Worm (Caenorhabditis elegans) whole organism, young adult: ENCODE measurements around the gene C32D5.8.

ENCODE experiments used
- B0019.2 ChIP-seq: fragments of 200-800 bp; sonication (Bioruptor generic); conservative IDR thresholded peaks from 2 replicates; pipeline ENCODE4 v1.3.6; 2022; ENCODE audit warnings: missing genetic modification reagents, missing genetic modification characterization, missing compliant biosample characterization
- B0035.1 ChIP-seq: sonication (generic microtip); optimal IDR thresholded peaks from 2 replicates; lab custom pipeline; 2016; ENCODE audit warnings: missing genetic modification characterization, mild to moderate bottlenecking, missing compliant biosample characterization, missing genotype, missing genetic modification reagents
- B0261.1 ChIP-seq: sonication (generic microtip); optimal IDR thresholded peaks from 2 replicates; lab custom pipeline; 2016; ENCODE audit warnings: mild to moderate bottlenecking, missing genetic modification characterization, moderate library complexity, missing compliant biosample characterization
- C17E4.6 ChIP-seq: fragments of 200-800 bp; sonication (Bioruptor generic); IDR thresholded peaks from 2 replicates; pipeline ENCODE4 v1.3.6; 2022; ENCODE audit warnings: missing genetic modification reagents, missing genetic modification characterization, missing compliant biosample characterization
- F10E7.11 ChIP-seq: sonication (generic microtip); optimal IDR thresholded peaks from 2 replicates; lab custom pipeline; 2017; ENCODE audit warnings: mild to moderate bottlenecking, missing genetic modification characterization, moderate library complexity, missing compliant biosample characterization
- F23B12.7 ChIP-seq: sonication (generic microtip); optimal IDR thresholded peaks from 2 replicates; lab custom pipeline; 2017; ENCODE audit warnings: missing genetic modification characterization, mild to moderate bottlenecking, missing compliant biosample characterization, antibody characterized with exemption, moderate library complexity; ENCODE audit not compliant: insufficient read depth
- F33H1.4 ChIP-seq: fragments of 200-800 bp; sonication (Bioruptor generic); IDR thresholded peaks from 2 replicates; pipeline ENCODE4 v1.3.6; 2022; ENCODE audit warnings: missing genetic modification reagents, missing genetic modification characterization, missing compliant biosample characterization
- F39B2.1 ChIP-seq: fragments of 200-800 bp; sonication (Bioruptor generic); IDR thresholded peaks from 2 replicates; pipeline ENCODE4 v1.3.6; 2022; ENCODE audit warnings: missing genetic modification reagents, missing genetic modification characterization, missing compliant biosample characterization
- F57A8.1 ChIP-seq: fragments of 200-800 bp; sonication (Bioruptor generic); optimal IDR thresholded peaks from 2 replicates; lab custom pipeline; 2018; ENCODE audit warnings: mild to moderate bottlenecking, missing genetic modification characterization, moderate library complexity, missing compliant biosample characterization
- T07F8.4 ChIP-seq: sonication (generic microtip); optimal IDR thresholded peaks from 2 replicates; lab custom pipeline; 2016; ENCODE audit warnings: mild to moderate bottlenecking, missing genetic modification characterization, moderate library complexity, missing compliant biosample characterization
- T26A5.8 ChIP-seq: sonication (generic microtip); optimal IDR thresholded peaks from 2 replicates; lab custom pipeline; 2016; ENCODE audit warnings: missing genetic modification characterization, missing compliant biosample characterization
- Y53F4B.3 ChIP-seq: fragments of 200-800 bp; sonication (Bioruptor generic); IDR thresholded peaks from 2 replicates; pipeline ENCODE4 v1.3.6; 2022; ENCODE audit warnings: missing genetic modification reagents, missing genetic modification characterization, missing compliant biosample characterization
- Y67H2A.10 ChIP-seq: fragments of 200-800 bp; sonication (Bioruptor generic); conservative IDR thresholded peaks from 2 replicates; pipeline ENCODE4 v1.3.6; 2022; ENCODE audit warnings: missing genetic modification reagents, missing genetic modification characterization, missing compliant biosample characterization
- ZK185.1 ChIP-seq: sonication (generic microtip); optimal IDR thresholded peaks from 2 replicates; lab custom pipeline; 2016; ENCODE audit warnings: mild to moderate bottlenecking, missing genetic modification characterization, missing compliant biosample characterization; ENCODE audit not compliant: poor library complexity, severe bottlenecking
- athp-1 ChIP-seq: sonication (generic microtip); optimal IDR thresholded peaks from 2 replicates; lab custom pipeline; 2017; ENCODE audit warnings: mild to moderate bottlenecking, missing genetic modification characterization, missing compliant biosample characterization
- attf-5 ChIP-seq: fragments of 200-800 bp; sonication (Bioruptor generic); optimal IDR thresholded peaks from 2 replicates; lab custom pipeline; 2018; ENCODE audit warnings: mild to moderate bottlenecking, missing genetic modification characterization, missing compliant biosample characterization
- bed-2 ChIP-seq: fragments of 200-800 bp; sonication (Bioruptor generic); IDR thresholded peaks from 2 replicates; pipeline ENCODE4 v1.3.6; 2022; ENCODE audit warnings: missing genetic modification reagents, missing genetic modification characterization, missing compliant biosample characterization
- cebp-1 ChIP-seq, 2 experiments: fragments of 200-800 bp in 1 of 2; sonication (Bioruptor generic) in 1 of 2; sonication (generic microtip) in 1 of 2; IDR thresholded peaks in 1 of 2; optimal IDR thresholded peaks in 1 of 2; 2 replicates each; pipeline versions ENCODE4 v1.3.6 to Lab custom; 2017 to 2022; ENCODE audit warnings: missing compliant biosample characterization in 2 of 2, missing genetic modification characterization in 2 of 2, mild to moderate bottlenecking in 1 of 2, missing genetic modification reagents in 1 of 2, moderate library complexity in 1 of 2
- ceh-100 ChIP-seq: fragments of 200-800 bp; sonication (Bioruptor generic); IDR thresholded peaks from 2 replicates; pipeline ENCODE4 v1.3.6; 2022; ENCODE audit warnings: missing genetic modification reagents, missing genetic modification characterization, missing compliant biosample characterization
- ceh-40 ChIP-seq: fragments of 200-800 bp; sonication (Bioruptor generic); IDR thresholded peaks from 2 replicates; pipeline ENCODE4 v1.3.6; 2022; ENCODE audit warnings: missing genetic modification characterization, missing compliant biosample characterization
- ceh-91 ChIP-seq: fragments of 200-800 bp; sonication (Bioruptor generic); IDR thresholded peaks from 2 replicates; pipeline ENCODE4 v1.3.6; 2022; ENCODE audit warnings: missing genetic modification reagents, missing genetic modification characterization, missing compliant biosample characterization
- chd-7 ChIP-seq: sonication (generic microtip); optimal IDR thresholded peaks from 2 replicates; lab custom pipeline; 2016; ENCODE audit warnings: mild to moderate bottlenecking, missing genetic modification characterization, moderate library complexity, missing compliant biosample characterization
- die-1 ChIP-seq: sonication (generic microtip); optimal IDR thresholded peaks from 2 replicates; lab custom pipeline; 2016; ENCODE audit warnings: missing genotype, mild to moderate bottlenecking, missing genetic modification characterization, missing compliant biosample characterization
- dox-1 ChIP-seq: fragments of 200-800 bp; sonication (Bioruptor generic); IDR thresholded peaks from 2 replicates; pipeline ENCODE4 v1.3.6; 2022; ENCODE audit warnings: missing genetic modification reagents, missing genetic modification characterization, missing compliant biosample characterization
- dpff-1 ChIP-seq: sonication (generic microtip); optimal IDR thresholded peaks from 2 replicates; lab custom pipeline; 2017; ENCODE audit warnings: mild to moderate bottlenecking, missing genetic modification characterization, missing compliant biosample characterization
- efl-1 ChIP-seq: fragments of 150-350 bp; optimal IDR thresholded peaks from 2 replicates; lab custom pipeline; 2014; ENCODE audit warnings: missing biosample characterization, missing genetic modification reagents, missing genetic modification characterization
- ets-4 ChIP-seq: fragments of 200-800 bp; sonication (Bioruptor generic); optimal IDR thresholded peaks from 2 replicates; lab custom pipeline; 2018; ENCODE audit warnings: mild to moderate bottlenecking, missing genetic modification characterization, missing compliant biosample characterization
- fkh-3 ChIP-seq: sonication (generic microtip); optimal IDR thresholded peaks from 2 replicates; lab custom pipeline; 2016; ENCODE audit warnings: mild to moderate bottlenecking, missing genetic modification characterization, missing compliant biosample characterization
- him-1 ChIP-seq: sonication (generic microtip); optimal IDR thresholded peaks from 2 replicates; lab custom pipeline; 2016; ENCODE audit warnings: missing genotype, missing genetic modification reagents, missing genetic modification characterization, missing compliant biosample characterization
- hrde-1 ChIP-seq: sonication (generic microtip); optimal IDR thresholded peaks from 2 replicates; lab custom pipeline; 2016; ENCODE audit warnings: missing genetic modification characterization, mild to moderate bottlenecking, missing compliant biosample characterization, moderate library complexity, missing genotype, missing genetic modification reagents, borderline replicate concordance
- lin-26 ChIP-seq: fragments of 200-800 bp; sonication (Bioruptor generic); IDR thresholded peaks from 2 replicates; pipeline ENCODE4 v1.3.6; 2022; ENCODE audit warnings: missing genetic modification reagents, missing genetic modification characterization, missing compliant biosample characterization
- lin-35 ChIP-seq, 3 experiments: fragments of 150-350 bp in 2 of 3; sonication (generic microtip) in 1 of 3; optimal IDR thresholded peaks; 2 replicates each; lab custom pipeline; 2014 to 2018; ENCODE audit warnings: missing biosample characterization in 3 of 3, missing genetic modification characterization in 3 of 3, missing genetic modification reagents in 3 of 3
- lin-40 ChIP-seq: sonication (generic microtip); optimal IDR thresholded peaks from 2 replicates; lab custom pipeline; 2016; ENCODE audit warnings: missing genetic modification characterization, mild to moderate bottlenecking, missing compliant biosample characterization, missing genotype, missing genetic modification reagents
- lin-54 ChIP-seq: fragments of 200-800 bp; sonication (Bioruptor generic); optimal IDR thresholded peaks from 2 replicates; lab custom pipeline; 2018; ENCODE audit warnings: mild to moderate bottlenecking, missing genetic modification characterization, missing compliant biosample characterization
- lsy-27 ChIP-seq: sonication (generic microtip); optimal IDR thresholded peaks from 2 replicates; lab custom pipeline; 2017; ENCODE audit warnings: missing genetic modification characterization, mild to moderate bottlenecking, missing compliant biosample characterization, antibody characterized with exemption, missing genotype, borderline replicate concordance; ENCODE audit not compliant: insufficient read depth
- madf-6 ChIP-seq: fragments of 200-800 bp; sonication (Bioruptor generic); IDR thresholded peaks from 2 replicates; pipeline ENCODE4 v1.3.6; 2022; ENCODE audit warnings: missing genetic modification reagents, missing genetic modification characterization, missing compliant biosample characterization
- mcd-1 ChIP-seq: fragments of 200-800 bp; sonication (Bioruptor generic); IDR thresholded peaks from 2 replicates; pipeline ENCODE4 v1.3.6; 2022; ENCODE audit warnings: missing genetic modification reagents, missing genetic modification characterization, missing compliant biosample characterization
- mxl-1 ChIP-seq: sonication (generic microtip); optimal IDR thresholded peaks from 2 replicates; lab custom pipeline; 2016; ENCODE audit warnings: missing genetic modification characterization, missing compliant biosample characterization
- nhr-80 ChIP-seq: sonication (generic microtip); optimal IDR thresholded peaks from 2 replicates; lab custom pipeline; 2016; ENCODE audit warnings: missing genetic modification characterization, missing compliant biosample characterization
- nhr-90 ChIP-seq: sonication (generic microtip); optimal IDR thresholded peaks from 2 replicates; lab custom pipeline; 2016; ENCODE audit warnings: missing genotype, mild to moderate bottlenecking, missing genetic modification characterization, missing compliant biosample characterization
- rcor-1 ChIP-seq: fragments of 200-800 bp; sonication (Bioruptor generic); IDR thresholded peaks from 2 replicates; pipeline ENCODE4 v1.3.6; 2022; ENCODE audit warnings: missing genetic modification reagents, missing genetic modification characterization, missing compliant biosample characterization
- sdz-38 ChIP-seq: sonication (generic microtip); optimal IDR thresholded peaks from 2 replicates; lab custom pipeline; 2016; ENCODE audit warnings: missing genotype, missing genetic modification characterization, missing compliant biosample characterization
- snpc-4 ChIP-seq, 5 experiments: fragments of 150-350 bp in 1 of 5; sonication (generic microtip) in 4 of 5; optimal IDR thresholded peaks; 2 replicates each; lab custom pipeline; 2014 to 2018; ENCODE audit warnings: missing genetic modification characterization in 5 of 5, missing biosample characterization in 3 of 5, antibody characterized with exemption in 2 of 5, mild to moderate bottlenecking in 2 of 5, missing compliant biosample characterization in 2 of 5, missing genotype in 2 of 5, moderate library complexity in 2 of 5, missing genetic modification reagents in 1 of 5
- unc-130 ChIP-seq: sonication (generic microtip); optimal IDR thresholded peaks from 2 replicates; lab custom pipeline; 2016; ENCODE audit warnings: missing genetic modification reagents, missing genetic modification characterization, missing compliant biosample characterization
- zim-3 ChIP-seq: sonication (generic microtip); optimal IDR thresholded peaks from 2 replicates; lab custom pipeline; 2017; ENCODE audit warnings: mild to moderate bottlenecking, missing genetic modification characterization, moderate library complexity, missing compliant biosample characterization
- ztf-3 ChIP-seq: fragments of 200-800 bp; sonication (Bioruptor generic); optimal IDR thresholded peaks from 2 replicates; lab custom pipeline; 2018; ENCODE audit warnings: mild to moderate bottlenecking, missing genetic modification characterization, missing compliant biosample characterization

Gene C32D5.8

ce11 chrII:6383183-6383695 lies 37.5 kb upstream of the C32D5.8 start, which contains the start of gene F58F12.1 (continued):
- TF ChIP-seq mcd-1 (GFP tag; lab: Robert Waterston, UW) = peak; percentile 92
- peak; percentile 46; the same call in 1 of the 2 replicates for TF ChIP-seq madf-6 (GFP tag; lab: Robert Waterston, UW)
- no peak for TF ChIP-seq F57A8.1 (GFP tag; lab: Kevin White, UChicago)
- no peak for TF ChIP-seq lin-35 (GFP tag; optimal IDR thresholded peaks at IDR 0.05; lab: Kevin White, UChicago)
- TF ChIP-seq sdz-38 (tag; lab: Kevin White, UChicago) = no peak
- TF ChIP-seq fkh-3 = no peak
- TF ChIP-seq lin-54 (GFP tag; lab: Kevin White, UChicago) = peak; percentile 45
- peak; percentile 27 for TF ChIP-seq snpc-4 (GFP tag; optimal IDR thresholded peaks at IDR 0.05; lab: Kevin White, UChicago)
- TF ChIP-seq snpc-4 (tag; optimal IDR thresholded peaks at IDR 0.05; lab: Kevin White, UChicago) = peak in 2 of 4 experiments; percentile 24 to 57
- TF ChIP-seq B0019.2 = no peak
- no peak for TF ChIP-seq T26A5.8 (tag; lab: Kevin White, UChicago)
- no peak for TF ChIP-seq nhr-90 (tag; lab: Kevin White, UChicago)
- TF ChIP-seq ceh-40 (GFP tag; lab: Robert Waterston, UW) = no peak
- TF ChIP-seq rcor-1 = no peak
- TF ChIP-seq dox-1 (GFP tag; lab: Robert Waterston, UW) = peak; percentile 56
- TF ChIP-seq F39B2.1 = no peak
- TF ChIP-seq dpff-1 = no peak
- peak; percentile 63 for TF ChIP-seq ZK185.1 (tag; lab: Kevin White, UChicago)
- no peak for TF ChIP-seq cebp-1 (GFP tag; IDR thresholded peaks at IDR 0.05; lab: Robert Waterston, UW)
- TF ChIP-seq cebp-1 (tag; optimal IDR thresholded peaks at IDR 0.05; lab: Kevin White, UChicago) = peak; percentile 10
- TF ChIP-seq bed-2 (GFP tag; lab: Robert Waterston, UW) = no peak
- TF ChIP-seq lin-40 (tag; lab: Kevin White, UChicago) = no peak
- no peak for TF ChIP-seq C17E4.6 (GFP tag; lab: Robert Waterston, UW)
- peak; percentile 63 for TF ChIP-seq attf-5 (GFP tag; lab: Kevin White, UChicago)
- TF ChIP-seq ztf-3 (GFP tag; lab: Kevin White, UChicago) = no peak
- no peak for TF ChIP-seq lin-26 (GFP tag; lab: Robert Waterston, UW)
- TF ChIP-seq F23B12.7 (tag; lab: Kevin White, UChicago) = peak; percentile 93
- 0 out of 2 replicates have a peak, but pooled peaks have one; percentile 25 for TF ChIP-seq Y67H2A.10 (GFP tag; lab: Robert Waterston, UW)
- TF ChIP-seq ceh-100 (GFP tag; lab: Robert Waterston, UW) = peak; percentile 33; the same call in 1 of the 2 replicates
- TF ChIP-seq zim-3 (tag; lab: Kevin White, UChicago) = no peak
- TF ChIP-seq B0261.1 (tag; lab: Kevin White, UChicago) = no peak
- no peak for TF ChIP-seq ets-4 (GFP tag; lab: Kevin White, UChicago)
- TF ChIP-seq die-1 (tag; lab: Kevin White, UChicago) = no peak
- TF ChIP-seq Y53F4B.3 (GFP tag; lab: Robert Waterston, UW) = no peak
- peak; percentile 81 for TF ChIP-seq unc-130 (GFP tag; lab: Kevin White, UChicago)
- no peak for TF ChIP-seq T07F8.4 (tag; lab: Kevin White, UChicago)
- TF ChIP-seq nhr-80 = peak; percentile 40
- TF ChIP-seq ceh-91 = peak; percentile 43
- peak; percentile 13 for TF ChIP-seq efl-1 (GFP tag; lab: Kevin White, UChicago)
- no peak for TF ChIP-seq hrde-1 (tag; lab: Kevin White, UChicago)
- TF ChIP-seq F33H1.4 = peak; percentile 15; the same call in 1 of the 2 replicates
- no peak for TF ChIP-seq B0035.1
- TF ChIP-seq chd-7 (tag; lab: Kevin White, UChicago) = no peak
- no peak for TF ChIP-seq mxl-1
- no peak for TF ChIP-seq F10E7.11 (tag; lab: Kevin White, UChicago)
- no peak for TF ChIP-seq him-1 (tag; lab: Kevin White, UChicago)
- no peak for TF ChIP-seq lsy-27 (tag; lab: Kevin White, UChicago)
- TF ChIP-seq athp-1 (tag; lab: Kevin White, UChicago) = no peak
